Fruit fly (Drosophila melanogaster) whole organism, prepupa: ENCODE results near the gene rho-5.

Source experiments
- CG10631 ChIP-seq: fragments of 200-800 bp; sonication (Bioruptor generic); optimal IDR thresholded peaks from 2 replicates; lab custom pipeline; 2016; ENCODE audit warnings: missing biosample characterization, missing genetic modification characterization
- CG11294 ChIP-seq: fragments of 200-800 bp; sonication (Bioruptor generic); IDR thresholded peaks from 2 replicates; pipeline ENCODE4 v1.3.6; 2022; ENCODE audit warnings: missing biosample characterization, missing genetic modification characterization
- CG1621 ChIP-seq: fragments of 200-800 bp; sonication (Bioruptor generic); optimal IDR thresholded peaks from 3 replicates; lab custom pipeline; 2018; ENCODE audit warnings: missing biosample characterization, mild to moderate bottlenecking, missing genetic modification characterization
- CG16779 ChIP-seq: fragments of 200-800 bp; sonication (Bioruptor generic); optimal IDR thresholded peaks from 3 replicates; lab custom pipeline; 2017; ENCODE audit warnings: missing biosample characterization, mild to moderate bottlenecking, missing genetic modification characterization
- CG6854 ChIP-seq: fragments of 200-800 bp; sonication (Bioruptor generic); optimal IDR thresholded peaks from 2 replicates; lab custom pipeline; 2017; ENCODE audit warnings: missing biosample characterization, mild to moderate bottlenecking, missing genetic modification characterization
- CG8119 ChIP-seq: fragments of 200-800 bp; sonication (Bioruptor generic); IDR thresholded peaks from 3 replicates; pipeline ENCODE4 v1.3.6; 2022; ENCODE audit warnings: missing biosample characterization, missing genetic modification characterization
- Ets96B ChIP-seq: fragments of 200-800 bp; optimal IDR thresholded peaks from 2 replicates; lab custom pipeline; 2019; ENCODE audit warnings: missing biosample characterization, mild to moderate bottlenecking, missing genetic modification characterization, moderate library complexity
- esn ChIP-seq: fragments of 200-800 bp; sonication (Bioruptor generic); optimal IDR thresholded peaks from 2 replicates; lab custom pipeline; 2016; ENCODE audit warnings: missing biosample characterization, mild to moderate bottlenecking, missing genetic modification characterization, moderate library complexity
- lz ChIP-seq: fragments of 200-800 bp; sonication (Bioruptor generic); optimal IDR thresholded peaks from 3 replicates; lab custom pipeline; 2016; ENCODE audit warnings: missing biosample characterization, missing genetic modification characterization
- pdm3 ChIP-seq: fragments of 200-800 bp; sonication (Bioruptor generic); optimal IDR thresholded peaks from 3 replicates; lab custom pipeline; 2016; ENCODE audit warnings: missing biosample characterization, missing genetic modification characterization

dm6 chr2L:10381890-10382450 is 8.3 kb upstream of the rho-5 start, which contains the start of gene CG5096:
- TF ChIP-seq CG6854 (GFP tag; lab: Kevin White, UChicago) = no peak
- TF ChIP-seq CG10631 (GFP tag; lab: Kevin White, UChicago) = peak; percentile 43
- TF ChIP-seq pdm3 (GFP tag; lab: Kevin White, UChicago) = no peak
- no peak for TF ChIP-seq CG16779 (tag; lab: Kevin White, UChicago)
- no peak for TF ChIP-seq CG11294 (GFP tag; lab: Robert Waterston, UW)
- no peak for TF ChIP-seq CG1621 (tag; lab: Kevin White, UChicago)
- no peak; the same call in 1 of the 3 replicates for TF ChIP-seq CG8119 (GFP tag; lab: Robert Waterston, UW)
- peak; percentile 62 for TF ChIP-seq Ets96B (tag; lab: Kevin White, UChicago)
- TF ChIP-seq lz (GFP tag; lab: Kevin White, UChicago) = peak; percentile 66
- peak; percentile 81 for TF ChIP-seq esn (GFP tag; lab: Kevin White, UChicago)
